Fruit fly (Drosophila melanogaster) whole organism, embryonic: ENCODE measurements around the gene AcCoAS.

Experiments used
- CG16815 ChIP-seq: fragments of 200-800 bp; sonication (Bioruptor generic); optimal IDR thresholded peaks from 3 replicates; lab custom pipeline; 2017; ENCODE audit warnings: missing biosample characterization, mild to moderate bottlenecking, missing genetic modification characterization
- CG8478 ChIP-seq: fragments of >200 bp; optimal IDR thresholded peaks from 2 replicates; lab custom pipeline; 2018
- Hmx ChIP-seq: fragments of 200-800 bp; sonication (Bioruptor generic); optimal IDR thresholded peaks from 2 replicates; lab custom pipeline; 2016; ENCODE audit warnings: missing biosample characterization, missing genetic modification characterization
- bigmax ChIP-seq: fragments of 200-800 bp; sonication (Bioruptor generic); optimal IDR thresholded peaks from 2 replicates; lab custom pipeline; 2018; ENCODE audit warnings: missing biosample characterization, mild to moderate bottlenecking, missing genetic modification characterization
- fu2 ChIP-seq: fragments of 200-800 bp; sonication (Bioruptor generic); optimal IDR thresholded peaks from 2 replicates; lab custom pipeline; 2016; ENCODE audit warnings: missing biosample characterization, missing genetic modification characterization
- gcm ChIP-seq: fragments of 200-800 bp; sonication (Bioruptor generic); optimal IDR thresholded peaks from 2 replicates; lab custom pipeline; 2019; ENCODE audit warnings: missing biosample characterization, mild to moderate bottlenecking, missing genetic modification characterization, moderate library complexity
- salm ChIP-seq: fragments of 200-800 bp; sonication (Bioruptor generic); optimal IDR thresholded peaks from 2 replicates; lab custom pipeline; 2018; ENCODE audit warnings: missing biosample characterization, mild to moderate bottlenecking, missing genetic modification characterization
- sisA ChIP-seq: fragments of 200-800 bp; sonication (Bioruptor generic); IDR thresholded peaks from 2 replicates; pipeline ENCODE4 v1.3.6; 2022; ENCODE audit warnings: missing biosample characterization, missing genetic modification characterization
- toy ChIP-seq: fragments of 200-800 bp; sonication (Bioruptor generic); IDR thresholded peaks from 2 replicates; pipeline ENCODE4 v1.3.6; 2022; ENCODE audit warnings: missing biosample characterization, missing genetic modification characterization

DNA sequence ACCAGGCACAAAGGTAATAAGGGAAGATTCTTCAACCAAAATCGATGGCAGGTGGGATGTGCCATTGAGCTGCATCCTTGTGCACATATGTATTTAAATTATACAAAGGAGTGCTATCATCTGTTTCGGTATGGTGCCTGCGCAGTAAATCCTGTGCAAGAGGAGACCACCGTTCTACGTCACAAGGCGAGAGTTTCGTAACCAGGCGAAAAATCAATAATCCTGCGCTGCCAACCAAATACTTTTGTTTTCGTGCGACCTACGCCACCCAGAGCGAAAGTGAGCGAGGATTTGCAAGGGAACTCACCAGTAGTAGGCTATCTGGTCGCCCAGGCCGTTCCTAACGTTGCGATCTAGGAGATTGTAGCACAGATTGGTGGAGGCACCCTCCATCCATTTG lies 875 bp downstream of the AcCoAS start:
- TF ChIP-seq salm (no peak), bigmax (GFP tag; lab: Kevin White, UChicago) (no peak), toy (GFP tag; lab: Robert Waterston, UW) (no peak), CG8478 (no peak), Hmx (GFP tag; lab: Kevin White, UChicago) (no peak), fu2 (GFP tag; lab: Kevin White, UChicago) (no peak), gcm (GFP tag; lab: Kevin White, UChicago) (no peak), sisA (GFP tag; lab: Robert Waterston, UW) (no peak), CG16815 (GFP tag; lab: Kevin White, UChicago) (no peak)
